Worm (Caenorhabditis elegans): Measurements from ENCODE around the gene F41B4.3.

DNA sequence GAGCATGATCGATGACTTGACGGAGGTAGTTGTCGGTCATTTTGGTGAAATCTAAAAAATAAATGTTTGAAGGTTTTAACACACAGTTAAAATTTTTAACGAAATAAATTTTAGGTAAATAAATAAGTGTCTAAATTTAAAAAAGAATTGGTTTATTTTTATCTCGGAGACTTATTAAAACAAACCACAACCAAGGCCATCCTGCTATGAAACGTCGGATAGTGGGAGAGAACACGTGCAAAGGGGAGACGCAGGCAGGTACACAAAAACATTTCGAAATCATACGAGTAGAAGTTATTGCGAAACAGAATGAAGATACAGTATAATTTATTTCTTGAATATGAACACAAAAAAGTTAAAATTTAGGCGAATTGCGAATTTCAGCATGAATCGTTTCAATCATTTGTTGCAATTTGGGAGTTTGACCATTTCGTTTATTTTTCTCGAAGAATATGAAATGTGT, at the start of gene F41B4.3:
- TF ChIP-seq him-1 (tag; optimal IDR thresholded peaks at IDR 0.05), result no peak
- no peak for TF ChIP-seq dao-5 (tag; optimal IDR thresholded peaks at IDR 0.05)
